Worm (Caenorhabditis elegans) whole organism, L4 larva: ENCODE data around the gene srh-27.

Source experiments
- daf-12 ChIP-seq: fragments of 150-350 bp; optimal IDR thresholded peaks from 2 replicates; lab custom pipeline; 2014; ENCODE audit warnings: missing biosample characterization, missing genetic modification reagents, missing genetic modification characterization
- mep-1 ChIP-seq: fragments of 150-350 bp; sonication (generic microtip); optimal IDR thresholded peaks from 3 replicates; lab custom pipeline; 2014; ENCODE audit warnings: missing biosample characterization, missing genetic modification characterization
- nhr-76 ChIP-seq: fragments of 150-350 bp; optimal IDR thresholded peaks from 2 replicates; lab custom pipeline; 2014; ENCODE audit warnings: missing biosample characterization, missing genetic modification characterization
- pha-4 ChIP-seq, 2 experiments: fragments of 150-350 bp in 1 of 2; fragments of 200-800 bp in 1 of 2; sonication (Bioruptor generic) in 1 of 2; IDR thresholded peaks in 1 of 2; optimal IDR thresholded peaks in 1 of 2; 2 replicates each; pipeline versions ENCODE4 v1.3.6 to Lab custom; 2014 to 2022; ENCODE audit warnings: missing genetic modification characterization in 2 of 2, missing genetic modification reagents in 2 of 2, missing biosample characterization in 1 of 2, missing compliant biosample characterization in 1 of 2

- no peak for TF ChIP-seq pha-4 (GFP tag; IDR thresholded peaks at IDR 0.05; lab: Robert Waterston, UW)
- no peak for TF ChIP-seq pha-4 (tag; optimal IDR thresholded peaks at IDR 0.05; lab: Kevin White, UChicago)
- TF ChIP-seq daf-12 (tag; lab: Kevin White, UChicago): no peak
- no peak for TF ChIP-seq mep-1 (tag; lab: Kevin White, UChicago)
- no peak for TF ChIP-seq nhr-76 (tag; lab: Kevin White, UChicago)
Observed at ce11 chrII:12485060-12485459, 36.7 kb downstream of the srh-27 start, which contains the start of gene F15A4.10.
